Fruit fly (Drosophila melanogaster) S2 (cell line): Measurements from ENCODE around the gene CtsL4.

Experiments used
- CG8478 ChIP-seq: fragments of >200 bp; optimal IDR thresholded peaks from 2 replicates; lab custom pipeline; 2018
- CTCF ChIP-seq, 2 experiments: fragments of >200 bp; optimal IDR thresholded peaks; 2 replicates each; lab custom pipeline; 2018

- TF ChIP-seq CTCF (optimal IDR thresholded peaks at IDR 0.05; lab: Kevin White, UChicago) (no peak), CG8478 (lab: Kevin White, UChicago) (no peak)
These were observed 21.5 kb downstream of the CtsL4 start for dm6 chr2L:10334854-10335277.
